Worm (Caenorhabditis elegans): Measurements from ENCODE around the gene lnp-1.

ce11 chrX:4636143-4636542 lies 47.6 kb downstream of the lnp-1 start:
- no peak for TF ChIP-seq nhr-237 (tag; optimal IDR thresholded peaks at IDR 0.05)
- TF ChIP-seq aha-1 (tag; optimal IDR thresholded peaks at IDR 0.05), result no peak
- TF ChIP-seq efl-1 (optimal IDR thresholded peaks at IDR 0.05), result no peak
- no peak for TF ChIP-seq efl-1 (GFP tag; optimal IDR thresholded peaks at IDR 0.05 in 1 of 2)
- TF ChIP-seq tbx-2 (tag; optimal IDR thresholded peaks at IDR 0.05), result no peak
- peak; percentile 48 for TF ChIP-seq elt-2 (tag; optimal IDR thresholded peaks at IDR 0.05)
- TF ChIP-seq elt-3 (tag; optimal IDR thresholded peaks at IDR 0.05), result peak in 1 of 6 experiments; percentile 4
- TF ChIP-seq snpc-4 (tag; optimal IDR thresholded peaks at IDR 0.05), result no peak
- TF ChIP-seq nhr-11 (tag; optimal IDR thresholded peaks at IDR 0.05), result no peak
- TF ChIP-seq ama-1 (optimal IDR thresholded peaks at IDR 0.05), result no peak
